Worm (Caenorhabditis elegans) whole organism, L1 larva: ENCODE measurements around the gene slfl-5.

Experiments
- ama-1 ChIP-seq: fragments of 150-350 bp; optimal IDR thresholded peaks from 2 replicates; lab custom pipeline; 2014
- ceh-82 ChIP-seq, 3 experiments: fragments of 150-350 bp in 1 of 3; sonication (generic microtip) in 2 of 3; optimal IDR thresholded peaks; 2 replicates each; lab custom pipeline; 2014 to 2017; ENCODE audit warnings: missing biosample characterization in 3 of 3, missing genetic modification characterization in 3 of 3
- fkh-10 ChIP-seq: sonication (generic microtip); optimal IDR thresholded peaks from 2 replicates; lab custom pipeline; 2017; ENCODE audit warnings: missing biosample characterization, missing genetic modification reagents, missing genetic modification characterization
- fos-1 ChIP-seq: fragments of 150-350 bp; optimal IDR thresholded peaks from 2 replicates; lab custom pipeline; 2014; ENCODE audit warnings: missing biosample characterization, missing genetic modification characterization
- hlh-17 ChIP-seq: fragments of 200-800 bp; sonication (Bioruptor generic); optimal IDR thresholded peaks from 2 replicates; lab custom pipeline; 2018; ENCODE audit warnings: missing genetic modification characterization, mild to moderate bottlenecking, missing compliant biosample characterization, moderate library complexity, borderline replicate concordance
- hlh-4 ChIP-seq: sonication (generic microtip); optimal IDR thresholded peaks from 2 replicates; lab custom pipeline; 2016; ENCODE audit warnings: mild to moderate bottlenecking, missing genetic modification characterization, missing compliant biosample characterization
- lin-13 ChIP-seq: fragments of 150-350 bp; optimal IDR thresholded peaks from 2 replicates; lab custom pipeline; 2014; ENCODE audit warnings: missing biosample characterization, missing genetic modification reagents, missing genetic modification characterization
- nhr-11 ChIP-seq: fragments of 150-350 bp; optimal IDR thresholded peaks from 2 replicates; lab custom pipeline; 2014; ENCODE audit warnings: missing biosample characterization, missing genetic modification characterization
- nhr-237 ChIP-seq: fragments of 150-350 bp; optimal IDR thresholded peaks from 2 replicates; lab custom pipeline; 2014; ENCODE audit warnings: missing biosample characterization, missing genetic modification characterization
- skn-1 ChIP-seq: fragments of 150-350 bp; optimal IDR thresholded peaks from 2 replicates; lab custom pipeline; 2014; ENCODE audit warnings: missing biosample characterization, missing genetic modification characterization
- snpc-4 ChIP-seq: fragments of 150-350 bp; optimal IDR thresholded peaks from 2 replicates; lab custom pipeline; 2014; ENCODE audit warnings: missing biosample characterization, missing genetic modification characterization
- unc-62 ChIP-seq: fragments of 150-350 bp; optimal IDR thresholded peaks from 2 replicates; lab custom pipeline; 2014; ENCODE audit warnings: missing biosample characterization, missing genetic modification reagents, missing genetic modification characterization
- zip-4 ChIP-seq: fragments of 200-800 bp; sonication (Bioruptor generic); optimal IDR thresholded peaks from 2 replicates; lab custom pipeline; 2018; ENCODE audit warnings: mild to moderate bottlenecking, missing genetic modification characterization, moderate library complexity, missing compliant biosample characterization

ce11 chrV:12199474-12199873, 45.4 kb downstream of the slfl-5 start:
- no peak for TF ChIP-seq hlh-17
- TF ChIP-seq ceh-82 (tag; optimal IDR thresholded peaks at IDR 0.05; lab: Kevin White, UChicago), result no peak
- no peak for TF ChIP-seq zip-4 (GFP tag; lab: Kevin White, UChicago)
- TF ChIP-seq hlh-4 (tag; lab: Kevin White, UChicago), result no peak
- no peak for TF ChIP-seq nhr-11
- no peak for TF ChIP-seq snpc-4
- TF ChIP-seq nhr-237, result no peak
- TF ChIP-seq fos-1 (tag; lab: Kevin White, UChicago), result no peak
- TF ChIP-seq unc-62 (GFP tag; lab: Kevin White, UChicago), result no peak
- no peak for TF ChIP-seq fkh-10
- TF ChIP-seq ama-1, result no peak
- TF ChIP-seq lin-13 (GFP tag; lab: Kevin White, UChicago), result no peak
- TF ChIP-seq skn-1 (tag; lab: Kevin White, UChicago), result no peak
